Worm (Caenorhabditis elegans) whole organism, L4 larva: ENCODE results near the gene C02G6.3.

Source experiments
- D1046.2 ChIP-seq: fragments of 200-800 bp; sonication (Bioruptor generic); IDR thresholded peaks from 2 replicates; pipeline ENCODE4 v1.3.6; 2022; ENCODE audit warnings: missing genetic modification characterization, missing compliant biosample characterization
- T20F7.1 ChIP-seq: fragments of 200-800 bp; sonication (Bioruptor generic); optimal IDR thresholded peaks from 2 replicates; lab custom pipeline; 2018; ENCODE audit warnings: mild to moderate bottlenecking, missing genetic modification characterization, missing compliant biosample characterization
- T26A8.4 ChIP-seq: fragments of 200-800 bp; sonication (Bioruptor generic); IDR thresholded peaks from 2 replicates; pipeline ENCODE4 v1.3.6; 2022; ENCODE audit warnings: missing genetic modification characterization, missing compliant biosample characterization
- ZK337.2 ChIP-seq: fragments of 200-800 bp; sonication (Bioruptor generic); IDR thresholded peaks from 2 replicates; pipeline ENCODE4 v1.3.6; 2022; ENCODE audit warnings: missing genetic modification reagents, missing genetic modification characterization, missing compliant biosample characterization
- aha-1 ChIP-seq: fragments of 150-350 bp; peaks from one replicate; lab custom pipeline; 2014; ENCODE audit warnings: missing biosample characterization, missing genetic modification characterization
- daf-16 ChIP-seq, 3 experiments: sonication (generic microtip); optimal IDR thresholded peaks; 2 replicates each; lab custom pipeline; 2016 to 2017; ENCODE audit warnings: missing genetic modification characterization in 3 of 3, missing genetic modification reagents in 3 of 3, mild to moderate bottlenecking in 2 of 3, missing compliant biosample characterization in 2 of 3, missing biosample characterization in 1 of 3, moderate library complexity in 1 of 3
- daf-8 ChIP-seq: fragments of 200-800 bp; sonication (Bioruptor generic); IDR thresholded peaks from 2 replicates; pipeline ENCODE4 v1.3.6; 2022; ENCODE audit warnings: missing genetic modification characterization, missing compliant biosample characterization
- dve-1 ChIP-seq: sonication (generic microtip); optimal IDR thresholded peaks from 2 replicates; lab custom pipeline; 2017; ENCODE audit warnings: antibody characterized with exemption, mild to moderate bottlenecking, missing genetic modification characterization, missing compliant biosample characterization; ENCODE audit not compliant: insufficient read depth
- fkh-10 ChIP-seq: fragments of 150-350 bp; optimal IDR thresholded peaks from 2 replicates; lab custom pipeline; 2014; ENCODE audit warnings: missing biosample characterization, missing genetic modification reagents, missing genetic modification characterization
- hif-1 ChIP-seq, 2 experiments: sonication (generic microtip); optimal IDR thresholded peaks; 2 replicates each; lab custom pipeline; 2016 to 2017; ENCODE audit warnings: missing compliant biosample characterization in 2 of 2, missing genetic modification characterization in 2 of 2, missing genetic modification reagents in 2 of 2, missing genotype in 2 of 2, mild to moderate bottlenecking in 1 of 2
- hmg-1.1 ChIP-seq: fragments of 200-800 bp; sonication (Bioruptor generic); IDR thresholded peaks from 2 replicates; pipeline ENCODE4 v1.3.6; 2022; ENCODE audit warnings: missing genetic modification reagents, missing genetic modification characterization, missing compliant biosample characterization
- lin-1 ChIP-seq: fragments of 200-800 bp; sonication (Bioruptor generic); IDR thresholded peaks from 2 replicates; pipeline ENCODE4 v1.3.6; 2022; ENCODE audit warnings: missing genetic modification reagents, missing genetic modification characterization, missing compliant biosample characterization
- madf-9 ChIP-seq: fragments of 200-800 bp; sonication (Bioruptor generic); conservative IDR thresholded peaks from 2 replicates; pipeline ENCODE4 v1.3.6; 2022; ENCODE audit warnings: missing genetic modification reagents, missing genetic modification characterization, missing compliant biosample characterization
- mep-1 ChIP-seq: fragments of 150-350 bp; sonication (generic microtip); optimal IDR thresholded peaks from 3 replicates; lab custom pipeline; 2014; ENCODE audit warnings: missing biosample characterization, missing genetic modification characterization
- nhr-28 ChIP-seq: fragments of 150-350 bp; optimal IDR thresholded peaks from 2 replicates; lab custom pipeline; 2014; ENCODE audit warnings: missing biosample characterization, missing genetic modification characterization
- nhr-77 ChIP-seq: fragments of 150-350 bp; optimal IDR thresholded peaks from 2 replicates; lab custom pipeline; 2014; ENCODE audit warnings: missing biosample characterization, missing genetic modification characterization
- pqm-1 ChIP-seq: sonication (generic microtip); optimal IDR thresholded peaks from 2 replicates; lab custom pipeline; 2017; ENCODE audit warnings: missing biosample characterization, missing genetic modification characterization
- set-16 ChIP-seq: fragments of 200-800 bp; sonication (Bioruptor generic); IDR thresholded peaks from 2 replicates; pipeline ENCODE4 v1.3.6; 2022; ENCODE audit warnings: missing genetic modification reagents, missing genetic modification characterization, missing compliant biosample characterization

Gene C02G6.3

DNA sequence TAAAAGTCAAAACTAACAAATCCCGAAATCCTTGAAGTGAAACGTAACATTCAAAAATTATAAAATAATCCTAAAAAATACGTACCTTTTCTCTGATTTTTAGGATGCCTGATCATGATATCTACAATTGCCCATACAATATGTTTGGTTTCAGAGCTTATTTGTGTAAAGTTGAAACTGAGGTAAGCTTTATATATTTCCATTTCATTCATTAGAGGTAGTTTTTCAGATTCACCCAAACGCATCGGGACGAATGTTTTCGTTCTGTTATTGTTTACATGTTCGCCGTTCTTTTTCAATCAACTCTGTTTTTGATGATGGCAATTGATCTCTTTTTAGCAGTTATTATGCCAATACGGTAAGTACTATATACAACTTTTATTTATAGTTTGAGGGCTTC lies 47.8 kb downstream of the C02G6.3 start:
- TF ChIP-seq daf-8 (GFP tag; lab: Robert Waterston, UW) (no peak), fkh-10 (GFP tag; lab: Kevin White, UChicago) (no peak), D1046.2 (GFP tag; lab: Robert Waterston, UW) (no peak), lin-1 (no peak), set-16 (GFP tag; lab: Robert Waterston, UW) (no peak), aha-1 (peak; percentile 50), T26A8.4 (GFP tag; lab: Robert Waterston, UW) (no peak), ZK337.2 (no peak)

DNA sequence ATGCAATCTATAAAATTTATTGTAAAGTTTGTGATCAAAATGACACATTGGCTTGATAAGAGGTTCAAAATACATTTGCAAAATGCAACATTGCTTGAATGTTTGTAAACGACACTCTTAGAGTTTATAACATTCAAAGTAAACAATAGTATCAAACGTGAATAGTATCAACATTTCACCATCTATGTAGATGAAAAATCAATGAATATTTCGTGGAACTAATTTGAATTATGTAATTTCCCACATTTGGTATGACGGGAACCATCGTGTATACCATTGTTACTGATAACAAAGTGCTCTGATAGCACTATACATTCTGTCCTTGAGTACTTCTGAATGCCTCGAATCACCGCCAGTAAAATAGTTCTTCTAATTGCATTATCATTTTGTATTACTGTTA lies 50.4 kb downstream of the C02G6.3 start, which contains the start of gene galt-1:
Gene galt-1, plus strand, starts transcription at position 318 of the 400 bp plus-strand sequence.
- TF ChIP-seq dve-1 (tag; lab: Kevin White, UChicago) (peak; percentile 25), madf-9 (GFP tag; lab: Robert Waterston, UW) (no peak), daf-16 (GFP tag; optimal IDR thresholded peaks at IDR 0.05; lab: Kevin White, UChicago) (no peak), daf-16 (tag; optimal IDR thresholded peaks at IDR 0.05; lab: Kevin White, UChicago) (peak; percentile 63), nhr-28 (tag; lab: Kevin White, UChicago) (peak; percentile 50), pqm-1 (tag; lab: Kevin White, UChicago) (peak; percentile 52), hmg-1.1 (GFP tag; lab: Robert Waterston, UW) (no peak), mep-1 (tag; lab: Kevin White, UChicago) (no peak), hif-1 (tag; optimal IDR thresholded peaks at IDR 0.05; lab: Kevin White, UChicago) (no peak), T20F7.1 (GFP tag; lab: Kevin White, UChicago) (no peak), nhr-77 (tag; lab: Kevin White, UChicago) (peak; percentile 31)
